Fruit fly (Drosophila melanogaster) whole organism, prepupa: Measurements from ENCODE around the gene CG42404.

Experiments
- CG15336 ChIP-seq: fragments of 200-800 bp; sonication (Bioruptor generic); IDR thresholded peaks from 2 replicates; pipeline ENCODE4 v1.3.6; 2022; ENCODE audit warnings: missing biosample characterization, missing genetic modification characterization
- CG32006 ChIP-seq: fragments of 200-800 bp; sonication (Bioruptor generic); optimal IDR thresholded peaks from 3 replicates; lab custom pipeline; 2017; ENCODE audit warnings: missing biosample characterization, mild to moderate bottlenecking, missing genetic modification characterization
- CG6163 ChIP-seq: fragments of 200-800 bp; sonication (Bioruptor generic); IDR thresholded peaks from 3 replicates; pipeline ENCODE4 v1.3.6; 2022; ENCODE audit warnings: missing biosample characterization, missing genetic modification characterization
- CG6792 ChIP-seq: fragments of 200-800 bp; sonication (Bioruptor generic); optimal IDR thresholded peaks from 3 replicates; lab custom pipeline; 2016; ENCODE audit warnings: missing biosample characterization, missing genetic modification characterization
- CG6854 ChIP-seq: fragments of 200-800 bp; sonication (Bioruptor generic); optimal IDR thresholded peaks from 2 replicates; lab custom pipeline; 2017; ENCODE audit warnings: missing biosample characterization, mild to moderate bottlenecking, missing genetic modification characterization
- CG8319 ChIP-seq: fragments of 200-800 bp; sonication (Bioruptor generic); optimal IDR thresholded peaks from 3 replicates; lab custom pipeline; 2016; ENCODE audit warnings: missing biosample characterization, missing genetic modification characterization
- Hr39 ChIP-seq: fragments of 200-800 bp; sonication (Bioruptor generic); optimal IDR thresholded peaks from 2 replicates; lab custom pipeline; 2016; ENCODE audit warnings: missing biosample characterization, missing genetic modification characterization
- Sox14 ChIP-seq: fragments of 200-800 bp; sonication (Bioruptor generic); optimal IDR thresholded peaks from 3 replicates; lab custom pipeline; 2016; ENCODE audit warnings: missing biosample characterization, missing genetic modification characterization
- acj6 ChIP-seq: fragments of 200-800 bp; sonication (Bioruptor generic); optimal IDR thresholded peaks from 3 replicates; lab custom pipeline; 2016; ENCODE audit warnings: missing biosample characterization, missing genetic modification characterization

dm6 chr3R:15231635-15232138, 18.2 kb upstream of the CG42404 start:
- TF ChIP-seq Sox14 (GFP tag; lab: Kevin White, UChicago): no peak
- no peak for TF ChIP-seq CG8319 (GFP tag; lab: Kevin White, UChicago)
- no peak for TF ChIP-seq acj6 (GFP tag; lab: Kevin White, UChicago)
- TF ChIP-seq CG6792: no peak
- TF ChIP-seq CG15336: no peak
- no peak for TF ChIP-seq CG6854
- no peak for TF ChIP-seq CG6163 (GFP tag; lab: Robert Waterston, UW)
- no peak for TF ChIP-seq CG32006 (GFP tag; lab: Kevin White, UChicago)
- TF ChIP-seq Hr39: no peak
